Fruit fly (Drosophila melanogaster): Measurements from ENCODE around the gene ATPsynCF6.

The ATPsynCF6 gene

DNA sequence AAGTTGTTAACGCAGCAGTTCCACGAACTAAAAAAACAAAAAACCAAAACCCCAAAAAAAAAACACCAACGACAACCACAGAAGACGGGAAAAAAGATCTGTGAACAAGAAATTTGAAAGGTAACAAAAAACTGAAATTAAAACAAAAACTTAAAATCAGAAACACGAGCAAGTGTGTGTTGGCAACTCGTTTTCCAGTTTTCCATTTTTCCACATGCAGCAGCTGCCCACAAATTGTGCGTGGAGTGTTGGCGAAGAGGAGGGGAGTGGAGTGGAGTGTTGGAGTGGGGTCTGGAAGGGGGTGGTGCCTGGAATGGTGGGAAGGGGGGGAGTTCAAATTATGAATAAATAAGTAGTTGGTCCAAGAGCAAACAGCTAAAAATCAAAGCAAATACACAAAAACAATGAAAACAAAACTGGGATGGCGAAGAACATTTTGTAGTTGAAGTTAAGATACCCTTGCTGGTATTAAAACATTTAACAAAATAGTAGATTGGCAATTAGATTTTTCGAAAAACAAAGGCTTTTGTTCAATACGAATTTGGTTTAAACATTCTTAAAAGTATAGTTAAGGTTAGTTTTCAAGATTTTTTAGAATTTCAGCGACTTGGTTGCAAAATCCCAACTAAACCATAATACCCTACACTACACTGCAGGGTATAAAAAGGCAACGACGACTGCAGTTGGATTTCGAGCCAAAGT lies 22.4 kb downstream of the ATPsynCF6 start (continued):
- TF ChIP-seq CG31365 (tag; optimal IDR thresholded peaks at IDR 0.05) (no peak), Nf-YC (tag; optimal IDR thresholded peaks at IDR 0.05) (no peak), CG4424 (GFP tag; optimal IDR thresholded peaks at IDR 0.05) (peak; percentile 41), E2f1 (GFP tag; IDR thresholded peaks at IDR 0.05) (no peak), CG2116 (GFP tag; optimal IDR thresholded peaks at IDR 0.05) (no peak), Elba2 (GFP tag; optimal IDR thresholded peaks at IDR 0.05) (no peak), vfl (GFP tag; optimal IDR thresholded peaks at IDR 0.05) (no peak), jigr1 (GFP tag; IDR thresholded peaks at IDR 0.05) (no peak), CG12104 (GFP tag; optimal IDR thresholded peaks at IDR 0.05) (no peak), CG7963 (GFP tag; IDR thresholded peaks at IDR 0.05; ENCODE audit: partially characterized antibody) (no peak), CG9727 (GFP tag; optimal IDR thresholded peaks at IDR 0.05) (peak; percentile 40), mld (GFP tag; IDR thresholded peaks at IDR 0.05; ENCODE audit: partially characterized antibody) (no peak), kah (GFP tag; optimal IDR thresholded peaks at IDR 0.05) (no peak), disco-r (GFP tag; optimal IDR thresholded peaks at IDR 0.05) (no peak), CG7357 (GFP tag; IDR thresholded peaks at IDR 0.05) (no peak), CG31441 (GFP tag; IDR thresholded peaks at IDR 0.05) (peak; percentile 71), CG18011 (GFP tag; optimal IDR thresholded peaks at IDR 0.05) (no peak), CG18599 (GFP tag; optimal IDR thresholded peaks at IDR 0.05) (peak; percentile 37), nerfin-2 (GFP tag; IDR thresholded peaks at IDR 0.05; ENCODE audit: partially characterized antibody) (no peak), CG13296 (GFP tag; optimal IDR thresholded peaks at IDR 0.05) (no peak), Drgx (GFP tag; IDR thresholded peaks at IDR 0.05) (no peak), Bteb2 (GFP tag; optimal IDR thresholded peaks at IDR 0.05) (no peak), cg (GFP tag; optimal IDR thresholded peaks at IDR 0.05) (peak; percentile 43), bab2 (GFP tag; optimal IDR thresholded peaks at IDR 0.05) (peak; percentile 44), dmrt11E (tag; optimal IDR thresholded peaks at IDR 0.05) (peak; percentile 67), Abd-B (GFP tag; optimal IDR thresholded peaks at IDR 0.05) (peak; percentile 29), ftz-f1 (GFP tag; optimal IDR thresholded peaks at IDR 0.05) (no peak), Pdp1 (GFP tag; optimal IDR thresholded peaks at IDR 0.05) (peak; percentile 21 to 25), mam (GFP tag; optimal IDR thresholded peaks at IDR 0.05) (no peak), CG12299 (tag; optimal IDR thresholded peaks at IDR 0.05) (no peak), sr (GFP tag; IDR thresholded peaks at IDR 0.05) (0 out of 3 replicates have a peak, but pooled peaks have one; percentile 48), CG11695 (GFP tag; IDR thresholded peaks at IDR 0.05) (no peak), caup (GFP tag; optimal IDR thresholded peaks at IDR 0.05; ENCODE audit: severe bottlenecking) (no peak), danr (GFP tag; IDR thresholded peaks at IDR 0.05) (0 out of 2 replicates have a peak, but pooled peaks have one; percentile 29), CkIIα-i1 (GFP tag; IDR thresholded peaks at IDR 0.05) (no peak), CG1233 (GFP tag; optimal IDR thresholded peaks at IDR 0.05) (peak; percentile 4), CG14441 (GFP tag; IDR thresholded peaks at IDR 0.05) (no peak), NFAT (GFP tag; IDR thresholded peaks at IDR 0.05) (no peak), BEAF-32 (GFP tag; optimal IDR thresholded peaks at IDR 0.05) (no peak), Camta (GFP tag; optimal IDR thresholded peaks at IDR 0.05) (peak; percentile 18), Ptx1 (GFP tag; IDR thresholded peaks at IDR 0.05) (peak; percentile 46; the same call in 1 of the 2 replicates), CG2889 (GFP tag; IDR thresholded peaks at IDR 0.05) (no peak), CG10209 (GFP tag; optimal IDR thresholded peaks at IDR 0.05) (peak; percentile 60), jing (GFP tag; optimal IDR thresholded peaks at IDR 0.05) (no peak), zen2 (GFP tag; IDR thresholded peaks at IDR 0.05; ENCODE audit: partially characterized antibody) (no peak), C15 (GFP tag; IDR thresholded peaks at IDR 0.05) (no peak), CG8944 (GFP tag; optimal IDR thresholded peaks at IDR 0.05) (peak; percentile 23), CHES-1-like (GFP tag; optimal IDR thresholded peaks at IDR 0.05) (no peak), kni (GFP tag; optimal IDR thresholded peaks at IDR 0.05) (peak; percentile 20), ara (GFP tag; IDR thresholded peaks at IDR 0.05) (no peak)

All from whole organism, embryonic.